Worm (Caenorhabditis elegans) whole organism, L1 larva: ENCODE measurements around the gene dlc-2.
"Not testable (repeated sequence)": the region's sequence is repeated elsewhere in the genome, so short reads cannot be mapped to it uniquely, and the experiment has no call there.

Experiments used
- Y116A8C.19 ChIP-seq: sonication (generic microtip); optimal IDR thresholded peaks from 2 replicates; lab custom pipeline; 2016; ENCODE audit warnings: missing compliant biosample characterization, missing genetic modification characterization, borderline replicate concordance
- aha-1 ChIP-seq: fragments of 150-350 bp; optimal IDR thresholded peaks from 2 replicates; lab custom pipeline; 2014; ENCODE audit warnings: missing biosample characterization, missing genetic modification characterization
- aly-2 ChIP-seq: fragments of 150-350 bp; optimal IDR thresholded peaks from 2 replicates; lab custom pipeline; 2014; ENCODE audit warnings: missing biosample characterization, missing genetic modification characterization
- blmp-1 ChIP-seq: fragments of 150-350 bp; optimal IDR thresholded peaks from 2 replicates; lab custom pipeline; 2014; ENCODE audit warnings: missing biosample characterization, missing genetic modification characterization
- ceh-63 ChIP-seq: fragments of 200-800 bp; sonication (Bioruptor generic); optimal IDR thresholded peaks from 2 replicates; lab custom pipeline; 2018; ENCODE audit warnings: mild to moderate bottlenecking, missing genetic modification characterization, missing compliant biosample characterization
- ceh-8 ChIP-seq: fragments of 200-800 bp; sonication (Bioruptor generic); optimal IDR thresholded peaks from 2 replicates; lab custom pipeline; 2018; ENCODE audit warnings: mild to moderate bottlenecking, missing genetic modification characterization, moderate library complexity, missing compliant biosample characterization
- dpl-1 ChIP-seq, 3 experiments: fragments of 150-350 bp in 2 of 3; sonication (generic microtip) in 1 of 3; optimal IDR thresholded peaks; 2 replicates each; lab custom pipeline; 2014 to 2017; ENCODE audit warnings: missing biosample characterization in 3 of 3, missing genetic modification characterization in 3 of 3, missing genetic modification reagents in 3 of 3
- dsc-1 ChIP-seq: sonication (generic microtip); optimal IDR thresholded peaks from 2 replicates; lab custom pipeline; 2016; ENCODE audit warnings: mild to moderate bottlenecking, missing genetic modification characterization, missing compliant biosample characterization
- efl-1 ChIP-seq, 4 experiments: fragments of 150-350 bp; optimal IDR thresholded peaks in 3 of 4; peaks in 1 of 4; 1 replicate in 1 of 4; 2 replicates in 3 of 4; lab custom pipeline; 2014; ENCODE audit warnings: missing biosample characterization in 2 of 4, missing genetic modification characterization in 2 of 4, missing genetic modification reagents in 2 of 4
- egl-13 ChIP-seq: sonication (generic microtip); optimal IDR thresholded peaks from 2 replicates; lab custom pipeline; 2016; ENCODE audit warnings: missing genotype, missing genetic modification reagents, missing genetic modification characterization, missing compliant biosample characterization
- fkh-10 ChIP-seq: sonication (generic microtip); optimal IDR thresholded peaks from 2 replicates; lab custom pipeline; 2017; ENCODE audit warnings: missing biosample characterization, missing genetic modification reagents, missing genetic modification characterization
- fkh-8 ChIP-seq: sonication (generic microtip); optimal IDR thresholded peaks from 2 replicates; lab custom pipeline; 2016; ENCODE audit warnings: mild to moderate bottlenecking, missing genetic modification characterization, missing compliant biosample characterization
- fos-1 ChIP-seq: fragments of 150-350 bp; optimal IDR thresholded peaks from 2 replicates; lab custom pipeline; 2014; ENCODE audit warnings: missing biosample characterization, missing genetic modification characterization
- grh-1 ChIP-seq: fragments of 200-800 bp; sonication (Bioruptor generic); IDR thresholded peaks from 2 replicates; pipeline ENCODE4 v1.3.6; 2022; ENCODE audit warnings: missing genetic modification reagents, missing genetic modification characterization, missing compliant biosample characterization
- hlh-4 ChIP-seq: sonication (generic microtip); optimal IDR thresholded peaks from 2 replicates; lab custom pipeline; 2016; ENCODE audit warnings: mild to moderate bottlenecking, missing genetic modification characterization, missing compliant biosample characterization
- irx-1 ChIP-seq: sonication (generic microtip); optimal IDR thresholded peaks from 2 replicates; lab custom pipeline; 2016; ENCODE audit warnings: missing genetic modification characterization, missing compliant biosample characterization
- lin-14 ChIP-seq: fragments of 200-800 bp; sonication (Bioruptor generic); optimal IDR thresholded peaks from 2 replicates; lab custom pipeline; 2018; ENCODE audit warnings: mild to moderate bottlenecking, missing genetic modification characterization, moderate library complexity, missing compliant biosample characterization
- lin-35 ChIP-seq, 2 experiments: fragments of 150-350 bp; optimal IDR thresholded peaks; 2 replicates each; lab custom pipeline; 2014; ENCODE audit warnings: missing biosample characterization in 2 of 2, missing genetic modification characterization in 2 of 2, missing genetic modification reagents in 2 of 2
- lin-39 ChIP-seq: fragments of 150-350 bp; optimal IDR thresholded peaks from 2 replicates; lab custom pipeline; 2014; ENCODE audit warnings: missing biosample characterization, missing genetic modification reagents, missing genetic modification characterization
- lsy-2 ChIP-seq, 2 experiments: fragments of 150-350 bp; optimal IDR thresholded peaks; 2 replicates each; lab custom pipeline; 2014; ENCODE audit warnings: missing biosample characterization in 2 of 2, missing genetic modification characterization in 2 of 2
- mdl-1 ChIP-seq, 2 experiments: fragments of 150-350 bp; optimal IDR thresholded peaks; 2 replicates each; lab custom pipeline; 2014 to 2017; ENCODE audit warnings: missing biosample characterization in 2 of 2, missing genetic modification characterization in 2 of 2, inconsistent platforms in 1 of 2
- mef-2 ChIP-seq: fragments of 150-350 bp; optimal IDR thresholded peaks from 2 replicates; lab custom pipeline; 2014; ENCODE audit warnings: missing biosample characterization, missing genetic modification characterization
- mep-1 ChIP-seq: fragments of 150-350 bp; optimal IDR thresholded peaks from 2 replicates; lab custom pipeline; 2014; ENCODE audit warnings: missing biosample characterization, missing genetic modification characterization
- nhr-11 ChIP-seq: fragments of 150-350 bp; optimal IDR thresholded peaks from 2 replicates; lab custom pipeline; 2014; ENCODE audit warnings: missing biosample characterization, missing genetic modification characterization
- nhr-237 ChIP-seq: fragments of 150-350 bp; optimal IDR thresholded peaks from 2 replicates; lab custom pipeline; 2014; ENCODE audit warnings: missing biosample characterization, missing genetic modification characterization
- nhr-47 ChIP-seq: sonication (generic microtip); optimal IDR thresholded peaks from 2 replicates; lab custom pipeline; 2016; ENCODE audit warnings: mild to moderate bottlenecking, missing genetic modification characterization, moderate library complexity, missing compliant biosample characterization
- nhr-71 ChIP-seq: sonication (generic microtip); optimal IDR thresholded peaks from 2 replicates; lab custom pipeline; 2016; ENCODE audit warnings: mild to moderate bottlenecking, missing genetic modification characterization, moderate library complexity, missing compliant biosample characterization
- nhr-76 ChIP-seq: sonication (generic microtip); optimal IDR thresholded peaks from 2 replicates; lab custom pipeline; 2017; ENCODE audit warnings: missing biosample characterization, missing genetic modification characterization
- nhr-85 ChIP-seq: sonication (generic microtip); peaks from one replicate; lab custom pipeline; 2016; ENCODE audit warnings: missing genetic modification characterization, inconsistent platforms, missing compliant biosample characterization
- skn-1 ChIP-seq: fragments of 150-350 bp; optimal IDR thresholded peaks from 2 replicates; lab custom pipeline; 2014; ENCODE audit warnings: missing biosample characterization, missing genetic modification characterization
- snpc-4 ChIP-seq: fragments of 150-350 bp; optimal IDR thresholded peaks from 2 replicates; lab custom pipeline; 2014; ENCODE audit warnings: missing biosample characterization, missing genetic modification characterization
- sptf-1 ChIP-seq: fragments of 150-350 bp; optimal IDR thresholded peaks from 2 replicates; lab custom pipeline; 2014; ENCODE audit warnings: missing biosample characterization, missing genetic modification characterization
- tbx-2 ChIP-seq: sonication (generic microtip); optimal IDR thresholded peaks from 2 replicates; lab custom pipeline; 2016; ENCODE audit warnings: missing genetic modification characterization, missing compliant biosample characterization
- tlp-1 ChIP-seq: fragments of 150-350 bp; optimal IDR thresholded peaks from 2 replicates; lab custom pipeline; 2014; ENCODE audit warnings: missing biosample characterization, missing genetic modification characterization
- unc-130 ChIP-seq: fragments of 150-350 bp; optimal IDR thresholded peaks from 2 replicates; lab custom pipeline; 2017; ENCODE audit warnings: missing biosample characterization, missing genetic modification characterization, inconsistent platforms
- unc-30 ChIP-seq: sonication (generic microtip); optimal IDR thresholded peaks from 2 replicates; lab custom pipeline; 2017; ENCODE audit warnings: missing biosample characterization, missing genetic modification characterization
- unc-62 ChIP-seq: fragments of 150-350 bp; optimal IDR thresholded peaks from 2 replicates; lab custom pipeline; 2014; ENCODE audit warnings: missing biosample characterization, missing genetic modification reagents, missing genetic modification characterization
- unc-86 ChIP-seq: sonication (generic microtip); optimal IDR thresholded peaks from 2 replicates; lab custom pipeline; 2016; ENCODE audit warnings: missing genetic modification characterization, missing compliant biosample characterization
- vab-15 ChIP-seq: sonication (generic microtip); optimal IDR thresholded peaks from 2 replicates; lab custom pipeline; 2017; ENCODE audit warnings: missing genotype, mild to moderate bottlenecking, missing genetic modification characterization, missing compliant biosample characterization
- xbp-1 ChIP-seq: sonication (generic microtip); optimal IDR thresholded peaks from 2 replicates; lab custom pipeline; 2016; ENCODE audit warnings: missing genetic modification characterization, missing compliant biosample characterization
- zip-4 ChIP-seq: fragments of 200-800 bp; sonication (Bioruptor generic); optimal IDR thresholded peaks from 2 replicates; lab custom pipeline; 2018; ENCODE audit warnings: mild to moderate bottlenecking, missing genetic modification characterization, moderate library complexity, missing compliant biosample characterization
- ztf-11 ChIP-seq, 2 experiments: sonication (generic microtip); optimal IDR thresholded peaks; 2 replicates each; lab custom pipeline; 2016 to 2017; ENCODE audit warnings: missing genetic modification characterization in 2 of 2, missing biosample characterization in 1 of 2, missing compliant biosample characterization in 1 of 2

Gene dlc-2

ce11 chrIV:12140959-12141358, 29.6 kb upstream of the dlc-2 start, which contains the start of gene B0001.8:
TSS of gene B0001.8 (minus strand) at chrIV:12141059.
- TF ChIP-seq nhr-237 (tag; lab: Kevin White, UChicago) = no peak
- TF ChIP-seq skn-1 (tag; lab: Kevin White, UChicago) = no peak
- TF ChIP-seq lsy-2 (tag; optimal IDR thresholded peaks at IDR 0.05; lab: Kevin White, UChicago) = no peak
- TF ChIP-seq dsc-1 (tag; lab: Kevin White, UChicago) = no peak

DNA sequence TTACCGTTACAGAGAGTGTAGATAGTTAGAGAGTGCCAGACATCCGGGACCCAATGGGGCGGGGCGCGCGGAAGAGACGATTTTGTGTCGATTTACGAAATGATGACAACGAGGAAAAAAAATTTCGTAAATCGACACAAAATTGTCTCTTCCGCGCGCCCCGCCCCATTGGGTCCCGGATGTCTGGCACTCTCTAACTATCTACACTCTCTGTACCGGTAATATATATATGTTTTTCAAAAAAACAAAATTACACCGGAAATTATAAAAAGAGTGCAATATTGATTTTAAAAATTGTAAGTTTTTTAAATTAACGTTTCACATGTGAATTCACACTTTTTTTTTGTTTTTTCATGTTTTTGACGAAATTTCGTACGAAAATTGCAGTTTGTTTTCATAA, 26.7 kb upstream of the dlc-2 start, which contains the start of gene B0001.4:
TSS of gene B0001.4 (minus strand) at position 101 of the 400 bp plus-strand sequence.
- TF ChIP-seq hlh-4 (tag; lab: Kevin White, UChicago); vab-15 (tag; lab: Kevin White, UChicago); zip-4 (GFP tag; lab: Kevin White, UChicago): not testable (repeated sequence)

DNA sequence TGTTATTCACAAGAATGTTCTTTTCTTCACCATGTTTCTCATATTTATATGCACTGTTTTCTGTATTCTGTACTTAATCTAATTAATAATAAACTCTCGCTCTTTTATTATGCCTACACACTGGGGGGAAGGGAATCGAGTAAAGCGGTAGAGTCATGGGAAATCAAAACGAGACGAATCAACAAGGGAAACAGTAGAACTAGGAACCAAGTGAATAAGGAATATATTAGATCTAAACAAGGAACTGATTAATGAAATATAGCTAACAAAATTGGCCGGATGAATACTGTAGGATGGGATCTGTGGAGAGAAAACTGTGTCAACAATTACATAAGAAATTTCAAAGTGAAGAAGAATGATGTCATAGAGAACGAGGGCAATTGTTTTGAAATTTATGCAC, 23.6 kb upstream of the dlc-2 start:
- TF ChIP-seq ceh-8 (GFP tag; lab: Kevin White, UChicago) (peak; percentile 78), nhr-85 (tag; lab: Kevin White, UChicago) (peak; percentile 44), aly-2 (tag; lab: Kevin White, UChicago) (no peak), nhr-47 (tag; lab: Kevin White, UChicago) (no peak)

- TF ChIP-seq mep-1 (peak; percentile 18), lin-35 (GFP tag; optimal IDR thresholded peaks at IDR 0.05; lab: Kevin White, UChicago) (no peak), Y116A8C.19 (tag; lab: Kevin White, UChicago) (no peak), irx-1 (tag; lab: Kevin White, UChicago) (no peak), unc-130 (tag; lab: Kevin White, UChicago) (no peak), blmp-1 (tag; lab: Kevin White, UChicago) (peak; percentile 27), tlp-1 (tag; lab: Kevin White, UChicago) (no peak), nhr-85 (tag; lab: Kevin White, UChicago) (peak; percentile 71), fkh-10 (GFP tag; lab: Kevin White, UChicago) (no peak), vab-15 (tag; lab: Kevin White, UChicago) (no peak)
Measured at ce11 chrIV:12133776-12134175, 22.4 kb upstream of the dlc-2 start.

- no peak for TF ChIP-seq nhr-47 (tag; lab: Kevin White, UChicago)
- TF ChIP-seq unc-30 = no peak
- no peak for TF ChIP-seq egl-13
- TF ChIP-seq tlp-1 (tag; lab: Kevin White, UChicago) = no peak
- no peak for TF ChIP-seq hlh-4 (tag; lab: Kevin White, UChicago)
- no peak for TF ChIP-seq unc-62 (GFP tag; lab: Kevin White, UChicago)
- TF ChIP-seq efl-1 (optimal IDR thresholded peaks at IDR 0.05; lab: Kevin White, UChicago) = no peak
- peak in 1 of 2 experiments; percentile 55 for TF ChIP-seq efl-1 (GFP tag; optimal IDR thresholded peaks at IDR 0.05 in 1 of 2; lab: Kevin White, UChicago)
- TF ChIP-seq grh-1 (GFP tag; lab: Robert Waterston, UW) = no peak
- no peak for TF ChIP-seq lin-35 (GFP tag; optimal IDR thresholded peaks at IDR 0.05; lab: Kevin White, UChicago)
- no peak for TF ChIP-seq vab-15 (tag; lab: Kevin White, UChicago)
- no peak for TF ChIP-seq xbp-1 (tag; lab: Kevin White, UChicago)
- no peak for TF ChIP-seq ztf-11 (tag; optimal IDR thresholded peaks at IDR 0.05; lab: Kevin White, UChicago)
- TF ChIP-seq lin-39 (tag; lab: Kevin White, UChicago) = no peak
- TF ChIP-seq mef-2 (tag; lab: Kevin White, UChicago) = no peak
- no peak for TF ChIP-seq mdl-1 (tag; optimal IDR thresholded peaks at IDR 0.05; lab: Kevin White, UChicago)
- TF ChIP-seq unc-86 (tag; lab: Kevin White, UChicago) = no peak
- no peak for TF ChIP-seq aha-1 (tag; lab: Kevin White, UChicago)
- no peak for TF ChIP-seq fos-1 (tag; lab: Kevin White, UChicago)
- peak; percentile 46 for TF ChIP-seq lin-14
- peak; percentile 59 for TF ChIP-seq snpc-4 (tag; lab: Kevin White, UChicago)
- no peak for TF ChIP-seq ceh-8 (GFP tag; lab: Kevin White, UChicago)
- no peak for TF ChIP-seq nhr-76 (tag; lab: Kevin White, UChicago)
- TF ChIP-seq skn-1 (tag; lab: Kevin White, UChicago) = no peak
- no peak for TF ChIP-seq nhr-71 (tag; lab: Kevin White, UChicago)
- TF ChIP-seq sptf-1 (tag; lab: Kevin White, UChicago) = no peak
- no peak for TF ChIP-seq dpl-1 (GFP tag; optimal IDR thresholded peaks at IDR 0.05; lab: Kevin White, UChicago)
- no peak for TF ChIP-seq nhr-11
- no peak for TF ChIP-seq ceh-63 (GFP tag; lab: Kevin White, UChicago)
- TF ChIP-seq tbx-2 (tag; lab: Kevin White, UChicago) = no peak
- no peak for TF ChIP-seq fkh-8 (tag; lab: Kevin White, UChicago)
Measured at ce11 chrIV:12131308-12132072, 20.1 kb upstream of the dlc-2 start.
